Worm (Caenorhabditis elegans) whole organism, L4 larva: ENCODE measurements around the gene fbxb-9.

ENCODE experiments used
- daf-19 ChIP-seq: fragments of 200-800 bp; sonication (Bioruptor generic); conservative IDR thresholded peaks from 2 replicates; pipeline ENCODE4 v1.3.6; 2022; ENCODE audit warnings: missing genetic modification characterization, missing compliant biosample characterization
- dve-1 ChIP-seq: sonication (generic microtip); optimal IDR thresholded peaks from 2 replicates; lab custom pipeline; 2017; ENCODE audit warnings: antibody characterized with exemption, mild to moderate bottlenecking, missing genetic modification characterization, missing compliant biosample characterization; ENCODE audit not compliant: insufficient read depth
- fos-1 ChIP-seq: fragments of 150-350 bp; optimal IDR thresholded peaks from 2 replicates; lab custom pipeline; 2014; ENCODE audit warnings: missing biosample characterization, missing genetic modification characterization
- lir-3 ChIP-seq: sonication (generic microtip); optimal IDR thresholded peaks from 2 replicates; lab custom pipeline; 2016; ENCODE audit warnings: mild to moderate bottlenecking, missing genetic modification characterization, missing compliant biosample characterization
- nhr-237 ChIP-seq: sonication (generic microtip); optimal IDR thresholded peaks from 2 replicates; lab custom pipeline; 2017; ENCODE audit warnings: missing biosample characterization, missing genetic modification characterization

DNA sequence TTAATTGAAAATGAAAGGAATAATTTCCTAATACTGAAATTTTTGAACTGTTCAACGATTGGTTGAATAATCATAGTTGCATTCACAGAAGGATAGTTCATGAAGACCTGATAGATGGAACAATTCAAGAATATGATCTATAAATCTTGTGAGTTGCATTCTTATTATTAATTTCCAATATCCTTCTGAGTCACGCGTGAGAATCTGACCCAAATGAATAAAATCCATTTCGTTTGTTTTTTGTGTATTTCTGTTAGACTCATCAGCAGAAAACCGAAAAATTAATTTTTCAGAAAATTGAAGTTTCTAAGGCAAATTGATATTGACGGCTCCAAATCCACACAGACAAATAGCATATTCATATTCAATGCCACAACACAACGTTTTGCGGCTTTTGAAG lies 27.1 kb upstream of the fbxb-9 start, which contains the start of gene fbxb-79:
- no peak for TF ChIP-seq dve-1
- TF ChIP-seq daf-19 (GFP tag; lab: Robert Waterston, UW), result no peak
- no peak for TF ChIP-seq nhr-237 (tag; lab: Kevin White, UChicago)
- TF ChIP-seq fos-1 (tag; lab: Kevin White, UChicago), result no peak
- TF ChIP-seq lir-3 (tag; lab: Kevin White, UChicago), result no peak
